Worm (Caenorhabditis elegans): ENCODE results near the gene K02D3.2.

ce11 chrX:13706607-13707006, 5.2 kb downstream of the K02D3.2 start, which contains the start of gene K02D3.1:
- TF ChIP-seq egl-18 (GFP tag; IDR thresholded peaks at IDR 0.05) = no peak
- no peak for TF ChIP-seq unc-62 (GFP tag; optimal IDR thresholded peaks at IDR 0.05)
- TF ChIP-seq xnd-1 (tag; optimal IDR thresholded peaks at IDR 0.05) = no peak
- no peak for TF ChIP-seq dpl-1 (GFP tag; optimal IDR thresholded peaks at IDR 0.05)
- no peak for TF ChIP-seq ztf-25 (GFP tag; IDR thresholded peaks at IDR 0.05)
- TF ChIP-seq ceh-27 (GFP tag; optimal IDR thresholded peaks at IDR 0.05) = no peak
- no peak for TF ChIP-seq F23B12.7 (tag; optimal IDR thresholded peaks at IDR 0.05; ENCODE audit: insufficient read depth)
- no peak for TF ChIP-seq B0261.1 (tag; optimal IDR thresholded peaks at IDR 0.05)
- no peak for TF ChIP-seq die-1 (tag; optimal IDR thresholded peaks at IDR 0.05)
- no peak for TF ChIP-seq hlh-12 (tag; optimal IDR thresholded peaks at IDR 0.05)
- TF ChIP-seq ztf-6 (GFP tag; IDR thresholded peaks at IDR 0.05) = no peak
- TF ChIP-seq pbrm-1 (GFP tag; IDR thresholded peaks at IDR 0.05) = no peak
- no peak for TF ChIP-seq lin-40 (tag; optimal IDR thresholded peaks at IDR 0.05)
- no peak for TF ChIP-seq ztf-18 (tag; optimal IDR thresholded peaks at IDR 0.05)

Measured in whole organism, young adult.